Fruit fly (Drosophila melanogaster) whole organism, prepupa: ENCODE results near the gene CG6847.
A peak's percentile ranks its signal among the peaks of the same experiment; 100 is the strongest.

ENCODE experiments used
- CG10631 ChIP-seq: fragments of 200-800 bp; sonication (Bioruptor generic); optimal IDR thresholded peaks from 2 replicates; lab custom pipeline; 2016; ENCODE audit warnings: missing biosample characterization, missing genetic modification characterization
- CG10669 ChIP-seq: fragments of 200-800 bp; sonication (Bioruptor generic); optimal IDR thresholded peaks from 3 replicates; lab custom pipeline; 2018; ENCODE audit warnings: missing biosample characterization, mild to moderate bottlenecking, missing genetic modification characterization, moderate library complexity
- CG11294 ChIP-seq: fragments of 200-800 bp; sonication (Bioruptor generic); IDR thresholded peaks from 2 replicates; pipeline ENCODE4 v1.3.6; 2022; ENCODE audit warnings: missing biosample characterization, missing genetic modification characterization
- CG11762 ChIP-seq: fragments of 200-800 bp; sonication (Bioruptor generic); optimal IDR thresholded peaks from 3 replicates; lab custom pipeline; 2016; ENCODE audit warnings: missing biosample characterization, missing genetic modification characterization; ENCODE audit not compliant: insufficient read depth
- CG11902 ChIP-seq: fragments of 200-800 bp; sonication (Bioruptor generic); optimal IDR thresholded peaks from 3 replicates; lab custom pipeline; 2016; ENCODE audit warnings: missing biosample characterization, missing genetic modification characterization
- CG15336 ChIP-seq: fragments of 200-800 bp; sonication (Bioruptor generic); IDR thresholded peaks from 2 replicates; pipeline ENCODE4 v1.3.6; 2022; ENCODE audit warnings: missing biosample characterization, missing genetic modification characterization
- CG1621 ChIP-seq: fragments of 200-800 bp; sonication (Bioruptor generic); optimal IDR thresholded peaks from 3 replicates; lab custom pipeline; 2018; ENCODE audit warnings: missing biosample characterization, mild to moderate bottlenecking, missing genetic modification characterization
- CG16779 ChIP-seq: fragments of 200-800 bp; sonication (Bioruptor generic); optimal IDR thresholded peaks from 3 replicates; lab custom pipeline; 2017; ENCODE audit warnings: missing biosample characterization, mild to moderate bottlenecking, missing genetic modification characterization
- CG3032 ChIP-seq: fragments of 200-800 bp; optimal IDR thresholded peaks from 2 replicates; lab custom pipeline; 2019; ENCODE audit warnings: missing biosample characterization, mild to moderate bottlenecking, missing genetic modification characterization, moderate library complexity
- CG31627 ChIP-seq: fragments of 200-800 bp; sonication (Bioruptor generic); optimal IDR thresholded peaks from 3 replicates; lab custom pipeline; 2016; ENCODE audit warnings: missing biosample characterization, missing genetic modification characterization
- CG32006 ChIP-seq: fragments of 200-800 bp; sonication (Bioruptor generic); optimal IDR thresholded peaks from 3 replicates; lab custom pipeline; 2017; ENCODE audit warnings: missing biosample characterization, mild to moderate bottlenecking, missing genetic modification characterization
- CG34406 ChIP-seq: fragments of 200-800 bp; sonication (Bioruptor generic); optimal IDR thresholded peaks from 3 replicates; lab custom pipeline; 2016; ENCODE audit warnings: missing biosample characterization, missing genetic modification characterization
- CG3919 ChIP-seq: fragments of 200-800 bp; sonication (Bioruptor generic); optimal IDR thresholded peaks from 3 replicates; lab custom pipeline; 2016; ENCODE audit warnings: missing biosample characterization, missing genetic modification characterization
- CG4318 ChIP-seq: fragments of 200-800 bp; sonication (Bioruptor generic); optimal IDR thresholded peaks from 3 replicates; lab custom pipeline; 2017; ENCODE audit warnings: missing biosample characterization, mild to moderate bottlenecking, missing genetic modification characterization
- CG6163 ChIP-seq: fragments of 200-800 bp; sonication (Bioruptor generic); IDR thresholded peaks from 3 replicates; pipeline ENCODE4 v1.3.6; 2022; ENCODE audit warnings: missing biosample characterization, missing genetic modification characterization
- CG6276 ChIP-seq: fragments of 200-800 bp; sonication (Bioruptor generic); optimal IDR thresholded peaks from 2 replicates; lab custom pipeline; 2017; ENCODE audit warnings: missing biosample characterization, mild to moderate bottlenecking, missing genetic modification characterization
- CG6808 ChIP-seq: fragments of 200-800 bp; sonication (Bioruptor generic); optimal IDR thresholded peaks from 3 replicates; lab custom pipeline; 2017; ENCODE audit warnings: missing biosample characterization, missing genetic modification characterization, mild to moderate bottlenecking, moderate library complexity, missing genetic modification reagents
- CG6854 ChIP-seq: fragments of 200-800 bp; sonication (Bioruptor generic); optimal IDR thresholded peaks from 2 replicates; lab custom pipeline; 2017; ENCODE audit warnings: missing biosample characterization, mild to moderate bottlenecking, missing genetic modification characterization
- CG7368 ChIP-seq: fragments of 200-800 bp; sonication (Bioruptor generic); optimal IDR thresholded peaks from 3 replicates; lab custom pipeline; 2016; ENCODE audit warnings: missing biosample characterization, missing genetic modification characterization
- CG8119 ChIP-seq: fragments of 200-800 bp; sonication (Bioruptor generic); IDR thresholded peaks from 3 replicates; pipeline ENCODE4 v1.3.6; 2022; ENCODE audit warnings: missing biosample characterization, missing genetic modification characterization
- CG8632 ChIP-seq: fragments of 200-800 bp; sonication (Bioruptor generic); optimal IDR thresholded peaks from 3 replicates; lab custom pipeline; 2016; ENCODE audit warnings: missing biosample characterization, missing genetic modification characterization
- CG9139 ChIP-seq: fragments of 200-800 bp; sonication (Bioruptor generic); optimal IDR thresholded peaks from 3 replicates; lab custom pipeline; 2017; ENCODE audit warnings: missing biosample characterization, mild to moderate bottlenecking, missing genetic modification characterization
- Eip75B ChIP-seq: fragments of 200-800 bp; sonication (Bioruptor generic); optimal IDR thresholded peaks from 3 replicates; lab custom pipeline; 2016; ENCODE audit warnings: missing biosample characterization, missing genetic modification characterization
- Eip78C ChIP-seq: fragments of 200-800 bp; sonication (Bioruptor generic); peaks from one replicate; lab custom pipeline; 2016; ENCODE audit warnings: missing biosample characterization, missing genetic modification characterization
- Eip93F ChIP-seq: fragments of 200-800 bp; sonication (Bioruptor generic); optimal IDR thresholded peaks from 2 replicates; lab custom pipeline; 2016; ENCODE audit warnings: missing biosample characterization, mild to moderate bottlenecking, missing genetic modification characterization
- Ets21C ChIP-seq: fragments of 200-800 bp; sonication (Bioruptor generic); optimal IDR thresholded peaks from 3 replicates; lab custom pipeline; 2016; ENCODE audit warnings: missing biosample characterization, missing genetic modification characterization
- Ets96B ChIP-seq: fragments of 200-800 bp; optimal IDR thresholded peaks from 2 replicates; lab custom pipeline; 2019; ENCODE audit warnings: missing biosample characterization, mild to moderate bottlenecking, missing genetic modification characterization, moderate library complexity
- Gug ChIP-seq: fragments of 200-800 bp; sonication (Bioruptor generic); IDR thresholded peaks from 2 replicates; pipeline ENCODE4 v1.3.6; 2022; ENCODE audit warnings: missing biosample characterization, missing genetic modification characterization
- Hr38 ChIP-seq: sonication (Bioruptor generic); optimal IDR thresholded peaks from 2 replicates; lab custom pipeline; 2016; ENCODE audit warnings: missing biosample characterization, missing genetic modification characterization
- Hr39 ChIP-seq: fragments of 200-800 bp; sonication (Bioruptor generic); optimal IDR thresholded peaks from 2 replicates; lab custom pipeline; 2016; ENCODE audit warnings: missing biosample characterization, missing genetic modification characterization
- Hr4 ChIP-seq: fragments of 200-800 bp; sonication (Bioruptor generic); optimal IDR thresholded peaks from 3 replicates; lab custom pipeline; 2016; ENCODE audit warnings: missing biosample characterization, missing genetic modification characterization
- Lpt ChIP-seq: fragments of 200-800 bp; sonication (Bioruptor generic); optimal IDR thresholded peaks from 3 replicates; lab custom pipeline; 2016; ENCODE audit warnings: missing biosample characterization, missing genetic modification characterization
- Met ChIP-seq: fragments of 200-800 bp; sonication (Bioruptor generic); optimal IDR thresholded peaks from 3 replicates; lab custom pipeline; 2016; ENCODE audit warnings: missing biosample characterization, missing genetic modification characterization
- Smox ChIP-seq: fragments of 200-800 bp; sonication (Bioruptor generic); optimal IDR thresholded peaks from 3 replicates; lab custom pipeline; 2016; ENCODE audit warnings: missing biosample characterization, missing genetic modification characterization
- Sox102F ChIP-seq: fragments of 200-800 bp; sonication (Bioruptor generic); optimal IDR thresholded peaks from 2 replicates; lab custom pipeline; 2016; ENCODE audit warnings: missing biosample characterization, mild to moderate bottlenecking, missing genetic modification characterization
- Sox15 ChIP-seq: fragments of 200-800 bp; sonication (Bioruptor generic); optimal IDR thresholded peaks from 3 replicates; lab custom pipeline; 2016; ENCODE audit warnings: missing biosample characterization, missing genetic modification characterization
- acj6 ChIP-seq: fragments of 200-800 bp; sonication (Bioruptor generic); optimal IDR thresholded peaks from 3 replicates; lab custom pipeline; 2016; ENCODE audit warnings: missing biosample characterization, missing genetic modification characterization
- cyc ChIP-seq: fragments of 200-800 bp; sonication (Bioruptor generic); optimal IDR thresholded peaks from 3 replicates; lab custom pipeline; 2016; ENCODE audit warnings: missing biosample characterization, missing genetic modification characterization
- eg ChIP-seq: fragments of 200-800 bp; sonication (Bioruptor generic); IDR thresholded peaks from 3 replicates; pipeline ENCODE4 v1.3.6; 2022; ENCODE audit warnings: missing biosample characterization, missing genetic modification characterization
- esn ChIP-seq: fragments of 200-800 bp; sonication (Bioruptor generic); optimal IDR thresholded peaks from 2 replicates; lab custom pipeline; 2016; ENCODE audit warnings: missing biosample characterization, mild to moderate bottlenecking, missing genetic modification characterization, moderate library complexity
- fd85E ChIP-seq: fragments of 200-800 bp; sonication (Bioruptor generic); optimal IDR thresholded peaks from 3 replicates; lab custom pipeline; 2016; ENCODE audit warnings: missing biosample characterization, missing genetic modification characterization
- fkh ChIP-seq: fragments of 200-800 bp; sonication (Bioruptor generic); optimal IDR thresholded peaks from 3 replicates; lab custom pipeline; 2017; ENCODE audit warnings: missing biosample characterization, mild to moderate bottlenecking, missing genetic modification characterization, moderate library complexity
- pdm3 ChIP-seq: fragments of 200-800 bp; sonication (Bioruptor generic); optimal IDR thresholded peaks from 3 replicates; lab custom pipeline; 2016; ENCODE audit warnings: missing biosample characterization, missing genetic modification characterization
- salr ChIP-seq, 2 experiments: fragments of 200-800 bp; sonication (Bioruptor generic); optimal IDR thresholded peaks; 3 replicates each; lab custom pipeline; 2016 to 2018; ENCODE audit warnings: missing biosample characterization in 2 of 2, missing genetic modification characterization in 2 of 2, mild to moderate bottlenecking in 1 of 2
- svp ChIP-seq: fragments of 200-800 bp; sonication (Bioruptor generic); peaks from one replicate; lab custom pipeline; 2016; ENCODE audit warnings: missing biosample characterization, missing genetic modification characterization
- topi ChIP-seq: fragments of 200-800 bp; sonication (Bioruptor generic); optimal IDR thresholded peaks from 3 replicates; lab custom pipeline; 2016; ENCODE audit warnings: missing biosample characterization, missing genetic modification characterization
- vri ChIP-seq: fragments of 200-800 bp; sonication (Bioruptor generic); optimal IDR thresholded peaks from 3 replicates; lab custom pipeline; 2016; ENCODE audit warnings: missing biosample characterization, mild to moderate bottlenecking, missing genetic modification characterization

CG6847 gene

DNA sequence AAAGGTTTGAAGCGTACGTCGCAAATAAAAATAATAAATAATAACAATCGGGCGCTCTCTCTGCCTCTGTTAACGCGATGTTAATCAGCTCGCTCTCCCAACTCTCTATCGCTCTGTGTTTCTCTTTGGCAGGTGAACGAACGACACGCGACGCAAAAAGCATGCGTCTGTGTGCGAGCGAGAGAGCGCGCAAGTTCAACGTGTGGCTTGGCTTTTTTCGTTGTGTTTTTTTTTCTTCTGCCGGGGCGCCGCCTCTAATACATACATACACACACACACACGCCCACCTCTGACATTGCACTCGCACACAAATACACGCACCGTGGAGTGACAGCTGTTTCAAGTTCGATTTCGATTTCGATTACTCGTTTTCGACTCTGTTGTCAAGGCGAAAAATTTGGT is 32.6 kb upstream of the CG6847 start (continued):
- TF ChIP-seq CG3919 (no peak), Gug (GFP tag; lab: Robert Waterston, UW) (no peak), CG11902 (GFP tag; lab: Kevin White, UChicago) (no peak), CG7368 (GFP tag; lab: Kevin White, UChicago) (no peak), Hr38 (GFP tag; lab: Kevin White, UChicago) (no peak), Sox102F (GFP tag; lab: Kevin White, UChicago) (no peak), Ets21C (GFP tag; lab: Kevin White, UChicago) (no peak), CG34406 (GFP tag; lab: Kevin White, UChicago) (peak; percentile 16), Eip93F (GFP tag; lab: Kevin White, UChicago) (peak; percentile 29), topi (GFP tag; lab: Kevin White, UChicago) (no peak), CG15336 (peak; percentile 55; the same call in 1 of the 2 replicates), CG10669 (no peak), acj6 (GFP tag; lab: Kevin White, UChicago) (no peak), eg (GFP tag; lab: Robert Waterston, UW) (peak; percentile 77; the same call in 2 of the 3 replicates), vri (peak; percentile 17), Sox15 (GFP tag; lab: Kevin White, UChicago) (no peak), Met (GFP tag; lab: Kevin White, UChicago) (peak; percentile 35), CG9139 (GFP tag; lab: Kevin White, UChicago) (peak; percentile 69), CG6276 (GFP tag; lab: Kevin White, UChicago) (peak; percentile 11), Ets96B (tag; lab: Kevin White, UChicago) (no peak), Hr4 (GFP tag; lab: Kevin White, UChicago) (no peak), cyc (GFP tag; lab: Kevin White, UChicago) (no peak), Smox (no peak), CG16779 (peak; percentile 25), CG10631 (GFP tag; lab: Kevin White, UChicago) (no peak), Eip78C (GFP tag; lab: Kevin White, UChicago) (peak; percentile 61), CG4318 (GFP tag; lab: Kevin White, UChicago) (no peak), CG6163 (GFP tag; lab: Robert Waterston, UW) (peak; percentile 82), fkh (GFP tag; lab: Kevin White, UChicago) (no peak), fd85E (GFP tag; lab: Kevin White, UChicago) (peak; percentile 46), Lpt (GFP tag; lab: Kevin White, UChicago) (no peak), CG31627 (GFP tag; lab: Kevin White, UChicago) (no peak), Hr39 (GFP tag; lab: Kevin White, UChicago) (no peak), salr (GFP tag; optimal IDR thresholded peaks at IDR 0.05; lab: Kevin White, UChicago) (no peak), svp (GFP tag; lab: Kevin White, UChicago) (peak; percentile 94), CG3032 (tag; lab: Kevin White, UChicago) (no peak), CG6808 (GFP tag; lab: Kevin White, UChicago) (peak; percentile 23), CG8119 (GFP tag; lab: Robert Waterston, UW) (peak; percentile 45; the same call in 2 of the 3 replicates)

DNA sequence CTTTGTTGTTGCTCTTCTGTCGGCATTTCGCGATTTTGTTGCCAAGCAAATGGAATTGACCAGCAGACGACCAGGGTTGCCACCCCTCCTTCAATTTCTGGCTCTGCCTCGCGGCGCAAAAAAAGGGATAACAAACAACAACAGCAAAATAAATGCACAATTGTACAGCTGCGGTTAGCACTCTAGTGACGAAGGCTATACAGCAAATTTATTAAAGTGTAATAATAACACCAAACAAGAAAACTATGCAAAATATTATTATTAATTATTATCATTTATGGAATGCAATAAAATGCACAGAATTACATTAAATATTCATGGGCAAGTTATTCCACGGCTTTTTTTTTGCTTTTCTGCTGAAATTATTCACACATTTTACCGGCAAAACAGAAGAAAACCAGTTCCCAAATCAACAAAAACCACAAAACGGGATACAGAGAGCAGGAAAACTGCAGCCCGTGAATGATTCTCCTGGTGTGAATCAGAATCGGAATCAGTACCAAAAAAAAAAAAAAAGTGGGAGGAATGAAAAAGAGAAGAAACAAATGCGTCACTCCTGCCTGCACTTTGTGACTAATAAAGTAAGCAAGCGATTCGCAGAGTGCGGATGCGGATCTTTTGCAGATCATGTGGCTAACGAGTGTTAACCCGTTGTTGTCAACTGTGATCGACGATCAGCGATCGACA is 31.9 kb upstream of the CG6847 start:
- TF ChIP-seq Smox (peak; percentile 72), Eip93F (GFP tag; lab: Kevin White, UChicago) (peak; percentile 77), CG11762 (GFP tag; lab: Kevin White, UChicago) (peak; percentile 0), vri (peak; percentile 25), CG8632 (peak; percentile 69), CG3032 (tag; lab: Kevin White, UChicago) (peak; percentile 48), CG34406 (GFP tag; lab: Kevin White, UChicago) (peak; percentile 72), CG15336 (peak; percentile 64; the same call in 1 of the 2 replicates), Eip75B (GFP tag; lab: Kevin White, UChicago) (peak; percentile 12), Met (GFP tag; lab: Kevin White, UChicago) (peak; percentile 75), CG32006 (GFP tag; lab: Kevin White, UChicago) (peak; percentile 73), CG10631 (GFP tag; lab: Kevin White, UChicago) (peak; percentile 63), fd85E (GFP tag; lab: Kevin White, UChicago) (no peak), salr (GFP tag; optimal IDR thresholded peaks at IDR 0.05; lab: Kevin White, UChicago) (peak in 1 of 2 experiments; percentile 59), Ets21C (GFP tag; lab: Kevin White, UChicago) (peak; percentile 28), acj6 (GFP tag; lab: Kevin White, UChicago) (peak; percentile 58), CG11294 (no peak), CG8119 (GFP tag; lab: Robert Waterston, UW) (peak; percentile 55; the same call in 2 of the 3 replicates), eg (GFP tag; lab: Robert Waterston, UW) (peak; percentile 43; the same call in 1 of the 3 replicates), esn (GFP tag; lab: Kevin White, UChicago) (peak; percentile 72), CG10669 (peak; percentile 59), fkh (GFP tag; lab: Kevin White, UChicago) (no peak), CG6808 (GFP tag; lab: Kevin White, UChicago) (peak; percentile 65), CG1621 (tag; lab: Kevin White, UChicago) (peak; percentile 54), Gug (GFP tag; lab: Robert Waterston, UW) (peak; percentile 52), pdm3 (GFP tag; lab: Kevin White, UChicago) (peak; percentile 52), CG6854 (no peak)
